Fruit fly (Drosophila melanogaster): Measurements from ENCODE around the gene CG12986.
A peak's percentile ranks its signal among the peaks of the same experiment; 100 is the strongest.

Gene CG12986

DNA sequence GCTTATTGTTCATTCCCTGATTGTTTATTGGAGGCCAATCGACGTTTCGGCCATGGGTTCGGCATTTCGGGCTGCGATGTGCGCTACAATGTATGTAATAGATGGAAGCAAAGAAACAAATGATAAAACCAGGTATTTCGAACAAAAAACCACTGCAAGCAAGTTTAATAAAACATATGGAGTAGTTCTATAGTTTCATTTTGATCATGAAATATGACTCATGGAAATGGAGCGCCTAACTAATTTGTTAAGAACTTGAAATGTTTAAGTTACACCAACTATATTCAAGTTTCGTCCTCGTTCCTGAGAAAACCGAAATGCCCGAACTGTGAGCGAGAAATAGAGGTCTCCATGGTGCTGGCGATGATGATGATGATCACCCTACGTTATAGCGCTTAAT is 39.2 kb downstream of the CG12986 start (continued):
- TF ChIP-seq kni (GFP tag; optimal IDR thresholded peaks at IDR 0.05) (no peak), sqz (GFP tag; optimal IDR thresholded peaks at IDR 0.05) (peak; percentile 32), pan (optimal IDR thresholded peaks at IDR 0.05) (no peak), pan (GFP tag; optimal IDR thresholded peaks at IDR 0.05 in 1 of 2, IDR thresholded peaks at IDR 0.05 in 1 of 2) (no peak), CG3065 (GFP tag; optimal IDR thresholded peaks at IDR 0.05) (no peak), CG3726 (GFP tag; IDR thresholded peaks at IDR 0.05) (no peak), CG9727 (GFP tag; optimal IDR thresholded peaks at IDR 0.05) (no peak), z (GFP tag; IDR thresholded peaks at IDR 0.05) (no peak), CG10321 (GFP tag; IDR thresholded peaks at IDR 0.05) (no peak), CG16779 (GFP tag; IDR thresholded peaks at IDR 0.05) (no peak), H2.0 (GFP tag; IDR thresholded peaks at IDR 0.05) (no peak), CG34376 (GFP tag; optimal IDR thresholded peaks at IDR 0.05) (no peak), Pdp1 (GFP tag; optimal IDR thresholded peaks at IDR 0.05) (peak in 1 of 2 experiments; percentile 18), chm (GFP tag; IDR thresholded peaks at IDR 0.05) (no peak), sc (optimal IDR thresholded peaks at IDR 0.05) (no peak), sc (GFP tag; optimal IDR thresholded peaks at IDR 0.05) (peak; percentile 3), ara (GFP tag; IDR thresholded peaks at IDR 0.05) (no peak), Rfx (GFP tag; IDR thresholded peaks at IDR 0.05) (peak; percentile 27; the same call in 1 of the 2 replicates), CTCF (GFP tag; optimal IDR thresholded peaks at IDR 0.05) (no peak), CG34422 (GFP tag; IDR thresholded peaks at IDR 0.05) (no peak), Xbp1 (GFP tag; optimal IDR thresholded peaks at IDR 0.05) (peak; percentile 28), B-H2 (GFP tag; optimal IDR thresholded peaks at IDR 0.05) (no peak), fd64A (GFP tag; optimal IDR thresholded peaks at IDR 0.05) (no peak), sens (GFP tag) (peak; percentile 71), chinmo (GFP tag; IDR thresholded peaks at IDR 0.05; ENCODE audit: partially characterized antibody) (no peak), bigmax (GFP tag; optimal IDR thresholded peaks at IDR 0.05) (no peak), CG31441 (GFP tag; IDR thresholded peaks at IDR 0.05) (peak; percentile 56; the same call in 1 of the 2 replicates), CG9609 (GFP tag; optimal IDR thresholded peaks at IDR 0.05) (no peak), CG6654 (GFP tag; optimal IDR thresholded peaks at IDR 0.05) (no peak), HLH54F (GFP tag; optimal IDR thresholded peaks at IDR 0.05) (no peak), CG8765 (GFP tag; IDR thresholded peaks at IDR 0.05) (no peak), dmrt11E (tag; optimal IDR thresholded peaks at IDR 0.05) (peak; percentile 69), CG32767 (GFP tag; IDR thresholded peaks at IDR 0.05) (no peak), stwl (tag; optimal IDR thresholded peaks at IDR 0.05) (no peak), mld (GFP tag; IDR thresholded peaks at IDR 0.05; ENCODE audit: partially characterized antibody) (no peak), Atf3 (GFP tag; optimal IDR thresholded peaks at IDR 0.05) (no peak), Lhr (GFP tag; optimal IDR thresholded peaks at IDR 0.05) (peak; percentile 6), repo (GFP tag; optimal IDR thresholded peaks at IDR 0.05) (no peak), CG12219 (GFP tag; optimal IDR thresholded peaks at IDR 0.05) (no peak), HLH4C (GFP tag; IDR thresholded peaks at IDR 0.05; ENCODE audit: partially characterized antibody) (no peak), Max (GFP tag; optimal IDR thresholded peaks at IDR 0.05) (no peak), CG1024 (GFP tag; IDR thresholded peaks at IDR 0.05) (no peak), CG6765 (GFP tag; optimal IDR thresholded peaks at IDR 0.05) (no peak), CG10209 (GFP tag; optimal IDR thresholded peaks at IDR 0.05) (peak; percentile 25), CG9437 (GFP tag; optimal IDR thresholded peaks at IDR 0.05) (no peak), CG2202 (tag; optimal IDR thresholded peaks at IDR 0.05) (no peak), Dfd (GFP tag; optimal IDR thresholded peaks at IDR 0.05) (no peak), Dad (GFP tag; optimal IDR thresholded peaks at IDR 0.05) (no peak), cwo (GFP tag; optimal IDR thresholded peaks at IDR 0.05) (no peak), dimm (GFP tag; IDR thresholded peaks at IDR 0.05) (no peak), pzg (GFP tag; optimal IDR thresholded peaks at IDR 0.05) (no peak), CG7987 (GFP tag; optimal IDR thresholded peaks at IDR 0.05) (no peak), CG11456 (GFP tag; IDR thresholded peaks at IDR 0.05) (no peak)
